Worm (Caenorhabditis elegans): ENCODE data around the gene sti-1.

DNA sequence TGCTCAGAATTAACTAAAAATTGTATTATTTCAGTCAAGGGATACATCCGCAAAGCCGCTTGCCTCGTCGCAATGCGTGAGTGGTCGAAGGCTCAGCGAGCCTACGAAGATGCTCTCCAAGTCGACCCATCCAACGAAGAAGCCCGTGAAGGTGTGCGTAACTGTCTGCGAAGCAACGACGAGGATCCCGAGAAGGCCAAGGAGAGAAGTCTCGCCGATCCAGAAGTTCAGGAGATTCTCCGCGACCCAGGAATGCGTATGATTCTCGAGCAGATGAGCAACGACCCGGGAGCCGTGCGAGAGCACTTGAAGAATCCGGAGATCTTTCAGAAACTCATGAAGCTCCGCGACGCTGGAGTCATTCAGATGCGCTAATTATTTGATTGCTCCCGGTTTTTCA is 1.0 kb downstream of the sti-1 start:
- no peak for TF ChIP-seq tab-1 (GFP tag; IDR thresholded peaks at IDR 0.05)
- TF ChIP-seq ztf-23 (GFP tag; IDR thresholded peaks at IDR 0.05): no peak
- TF ChIP-seq med-1 (GFP tag; optimal IDR thresholded peaks at IDR 0.05; ENCODE audit: insufficient read depth): no peak
- no peak for TF ChIP-seq flt-1 (GFP tag; IDR thresholded peaks at IDR 0.05)
- no peak for TF ChIP-seq T22C8.4 (GFP tag; IDR thresholded peaks at IDR 0.05)
- no peak for TF ChIP-seq klf-2 (GFP tag; conservative IDR thresholded peaks at IDR 0.05)
- no peak for TF ChIP-seq cog-1 (tag; optimal IDR thresholded peaks at IDR 0.05)
- TF ChIP-seq ref-1 (GFP tag; conservative IDR thresholded peaks at IDR 0.05): no peak
